Fruit fly (Drosophila melanogaster): ENCODE data around the gene Npl4.

Npl4 gene

dm6 chr3R:25651414-25651813 lies 27.0 kb upstream of the Npl4 start (continued):
- TF ChIP-seq sima (GFP tag; optimal IDR thresholded peaks at IDR 0.05): no peak
- TF ChIP-seq CG10462 (GFP tag; optimal IDR thresholded peaks at IDR 0.05): no peak
- no peak for TF ChIP-seq trem (tag; optimal IDR thresholded peaks at IDR 0.05)
- TF ChIP-seq h (optimal IDR thresholded peaks at IDR 0.05): no peak
- no peak for TF ChIP-seq MESR4 (GFP tag; optimal IDR thresholded peaks at IDR 0.05)
- peak; percentile 53; the same call in 1 of the 2 replicates for TF ChIP-seq Xrp1 (GFP tag; IDR thresholded peaks at IDR 0.05)
- no peak for TF ChIP-seq ro (GFP tag; IDR thresholded peaks at IDR 0.05)
- TF ChIP-seq zfh1 (GFP tag; IDR thresholded peaks at IDR 0.05): no peak
- TF ChIP-seq Kr (GFP tag; optimal IDR thresholded peaks at IDR 0.05): no peak
- TF ChIP-seq CG17361 (GFP tag; IDR thresholded peaks at IDR 0.05): no peak
- TF ChIP-seq Sry-β (GFP tag; optimal IDR thresholded peaks at IDR 0.05): no peak
- TF ChIP-seq nom (GFP tag; optimal IDR thresholded peaks at IDR 0.05): no peak
- TF ChIP-seq CG7357 (GFP tag; IDR thresholded peaks at IDR 0.05): no peak
- no peak for TF ChIP-seq Ets65A (GFP tag)
- TF ChIP-seq CG10543 (GFP tag; optimal IDR thresholded peaks at IDR 0.05): no peak
- TF ChIP-seq ken (GFP tag; IDR thresholded peaks at IDR 0.05): no peak
- TF ChIP-seq bab2 (GFP tag; optimal IDR thresholded peaks at IDR 0.05): no peak
- no peak for TF ChIP-seq ftz-f1 (GFP tag; optimal IDR thresholded peaks at IDR 0.05)
- TF ChIP-seq CG3838 (GFP tag; optimal IDR thresholded peaks at IDR 0.05): no peak
- no peak for TF ChIP-seq Atf6 (GFP tag; IDR thresholded peaks at IDR 0.05)
- TF ChIP-seq CG8478 (optimal IDR thresholded peaks at IDR 0.05): no peak
- TF ChIP-seq CG18619 (GFP tag; optimal IDR thresholded peaks at IDR 0.05): no peak
- TF ChIP-seq CG17359 (tag; optimal IDR thresholded peaks at IDR 0.05): peak; percentile 38
- TF ChIP-seq wek (GFP tag; optimal IDR thresholded peaks at IDR 0.05): no peak
- TF ChIP-seq CG1603 (tag; optimal IDR thresholded peaks at IDR 0.05): no peak
- peak; percentile 10 for TF ChIP-seq CG17385 (GFP tag; optimal IDR thresholded peaks at IDR 0.05)
- TF ChIP-seq Rfx (GFP tag; IDR thresholded peaks at IDR 0.05): no peak
- no peak for TF ChIP-seq CG9876 (GFP tag; optimal IDR thresholded peaks at IDR 0.05)
- peak; percentile 39 for TF ChIP-seq unpg (GFP tag; optimal IDR thresholded peaks at IDR 0.05)
- peak; percentile 22 for TF ChIP-seq corto (GFP tag; optimal IDR thresholded peaks at IDR 0.05)
- TF ChIP-seq lbe (GFP tag; optimal IDR thresholded peaks at IDR 0.05): peak; percentile 22
- no peak for TF ChIP-seq odd (GFP tag; optimal IDR thresholded peaks at IDR 0.05)
- no peak for TF ChIP-seq CG15601 (tag; optimal IDR thresholded peaks at IDR 0.05)
- TF ChIP-seq CrebB (tag; optimal IDR thresholded peaks at IDR 0.05): no peak
- peak; percentile 0 for TF ChIP-seq nmo (GFP tag; optimal IDR thresholded peaks at IDR 0.05)
- peak; percentile 4 for TF ChIP-seq CG10267 (tag; optimal IDR thresholded peaks at IDR 0.05)
- TF ChIP-seq CG1832 (GFP tag; optimal IDR thresholded peaks at IDR 0.05): no peak
- no peak for TF ChIP-seq CG2875 (GFP tag; optimal IDR thresholded peaks at IDR 0.05)
- TF ChIP-seq CG13123 (GFP tag; optimal IDR thresholded peaks at IDR 0.05): no peak
- TF ChIP-seq CG10366 (GFP tag; IDR thresholded peaks at IDR 0.05): peak; percentile 28; the same call in 1 of the 2 replicates
- TF ChIP-seq sna (GFP tag; IDR thresholded peaks at IDR 0.05; ENCODE audit: partially characterized antibody): no peak
- TF ChIP-seq Sox102F (GFP tag; optimal IDR thresholded peaks at IDR 0.05): no peak
- no peak for TF ChIP-seq CG4360 (GFP tag; IDR thresholded peaks at IDR 0.05)
- TF ChIP-seq CG1024 (GFP tag; IDR thresholded peaks at IDR 0.05): no peak
- TF ChIP-seq Xbp1 (GFP tag; optimal IDR thresholded peaks at IDR 0.05): peak; percentile 2
- no peak for TF ChIP-seq Vsx1 (GFP tag; optimal IDR thresholded peaks at IDR 0.05)
- TF ChIP-seq eve (GFP tag; optimal IDR thresholded peaks at IDR 0.05): no peak
- no peak for TF ChIP-seq CG17186 (GFP tag; optimal IDR thresholded peaks at IDR 0.05)
- TF ChIP-seq D19A (tag; optimal IDR thresholded peaks at IDR 0.05): no peak
